Worm (Caenorhabditis elegans): ENCODE measurements around the gene inx-6.

DNA sequence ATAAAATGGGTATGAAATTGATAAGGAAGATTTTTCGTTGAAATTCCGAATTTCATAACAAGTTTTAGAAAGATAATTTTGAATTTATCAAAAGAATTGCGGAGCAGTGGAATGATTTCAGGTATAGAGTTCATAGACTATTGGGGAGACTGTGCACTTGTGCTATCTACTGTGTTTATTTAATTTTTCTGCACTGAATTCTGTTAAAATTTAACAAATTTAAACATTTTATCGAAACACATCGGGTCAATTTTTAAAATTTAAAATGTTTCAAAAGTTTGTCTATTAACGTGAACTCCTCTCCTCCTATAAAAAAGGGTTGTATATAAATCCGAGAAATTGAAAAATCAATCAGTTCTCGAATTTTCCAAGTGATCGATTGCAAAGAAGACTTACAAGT is 28.9 kb upstream of the inx-6 start, which contains the start of gene C27D8.1:
- TF ChIP-seq ceh-9 (tag; optimal IDR thresholded peaks at IDR 0.05) (no peak), pqm-1 (tag; optimal IDR thresholded peaks at IDR 0.05) (no peak), hlh-6 (tag; optimal IDR thresholded peaks at IDR 0.05) (no peak), sox-4 (tag; optimal IDR thresholded peaks at IDR 0.05) (no peak), tbx-2 (tag; optimal IDR thresholded peaks at IDR 0.05) (no peak), nhr-232 (tag; optimal IDR thresholded peaks at IDR 0.05) (no peak), pha-4 (tag; optimal IDR thresholded peaks at IDR 0.05) (no peak), che-1 (tag; optimal IDR thresholded peaks at IDR 0.05) (no peak), T23F11.4 (GFP tag; optimal IDR thresholded peaks at IDR 0.05) (no peak), odd-2 (tag; optimal IDR thresholded peaks at IDR 0.05) (no peak), elt-2 (tag; optimal IDR thresholded peaks at IDR 0.05) (no peak), pag-3 (tag; optimal IDR thresholded peaks at IDR 0.05; ENCODE audit: borderline replicate concordance) (no peak), fkh-10 (GFP tag; optimal IDR thresholded peaks at IDR 0.05) (no peak), K02D7.2 (tag; optimal IDR thresholded peaks at IDR 0.05) (no peak)
